Fruit fly (Drosophila melanogaster) whole organism: Measurements from ENCODE around the gene CG6770.

Experiments
- CG8478 ChIP-seq: fragments of >200 bp; optimal IDR thresholded peaks from 2 replicates; lab custom pipeline; 2018; ENCODE audit warnings: inconsistent platforms
- Dll ChIP-seq: fragments of >200 bp; optimal IDR thresholded peaks from 2 replicates; lab custom pipeline; 2017
- EcR ChIP-seq, 2 experiments: fragments of >200 bp; optimal IDR thresholded peaks; 2 replicates each; lab custom pipeline; 2017; ENCODE audit warnings: missing biosample characterization in 2 of 2, missing genetic modification characterization in 2 of 2, missing genetic modification reagents in 2 of 2
- pan ChIP-seq: fragments of >200 bp; optimal IDR thresholded peaks from 2 replicates; lab custom pipeline; 2017
- psq ChIP-seq: fragments of >200 bp; optimal IDR thresholded peaks from 2 replicates; lab custom pipeline; 2017
- usp ChIP-seq: fragments of >200 bp; optimal IDR thresholded peaks from 2 replicates; lab custom pipeline; 2017; ENCODE audit warnings: missing biosample characterization, missing genetic modification characterization, mixed read lengths

DNA sequence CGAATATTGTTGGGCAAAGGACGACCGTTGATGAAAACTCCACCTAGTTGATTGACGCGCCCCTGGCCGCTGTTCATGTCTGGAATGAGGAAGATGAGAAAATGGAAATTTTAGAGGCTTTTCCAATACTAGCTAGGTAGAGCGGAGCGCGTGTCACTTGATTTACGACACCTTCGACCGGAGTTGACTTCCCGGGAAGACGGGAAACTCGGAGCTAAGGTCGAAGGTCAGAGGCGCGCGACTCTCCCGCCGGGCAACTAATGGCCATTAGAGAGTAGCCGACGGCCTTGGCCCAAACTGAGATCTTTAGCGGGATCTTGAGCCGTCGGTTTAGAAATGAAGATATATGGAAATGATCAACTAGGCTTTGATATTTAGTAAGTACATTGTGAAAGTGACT, 39.1 kb upstream of the CG6770 start:
- TF ChIP-seq pan (lab: Kevin White, UChicago) (no peak), usp (no peak), psq (lab: Kevin White, UChicago) (no peak), CG8478 (no peak), EcR (GFP tag; optimal IDR thresholded peaks at IDR 0.05; lab: Kevin White, UChicago) (no peak), Dll (no peak)
